Fruit fly (Drosophila melanogaster) Kc167 (cell line): Measurements from ENCODE around the gene sowah.

Experiments
- Myc ChIP-seq: fragments of >200 bp; optimal IDR thresholded peaks from 2 replicates; lab custom pipeline; 2017; ENCODE audit warnings: missing external identifiers
- Sin3A ChIP-seq: fragments of >200 bp; optimal IDR thresholded peaks from 2 replicates; lab custom pipeline; 2018; ENCODE audit warnings: missing external identifiers
- h ChIP-seq: fragments of >200 bp; optimal IDR thresholded peaks from 3 replicates; lab custom pipeline; 2018; ENCODE audit warnings: missing external identifiers
- insv ChIP-seq: fragments of >200 bp; optimal IDR thresholded peaks from 3 replicates; lab custom pipeline; 2018; ENCODE audit warnings: missing external identifiers
- psq ChIP-seq: fragments of >200 bp; optimal IDR thresholded peaks from 2 replicates; lab custom pipeline; 2017; ENCODE audit warnings: missing external identifiers
- ttk ChIP-seq: sonication (Bioruptor generic); optimal IDR thresholded peaks from 2 replicates; lab custom pipeline; 2017; ENCODE audit warnings: missing external identifiers

The sowah gene

dm6 chr3L:12514762-12515215 is 57.6 kb downstream of the sowah start, which contains the start of the genes sti and tral:
Gene sti, minus strand, starts transcription at chr3L:12514815.
Gene tral, plus strand, starts transcription at chr3L:12515059.
- TF ChIP-seq h (lab: Kevin White, UChicago) (no peak), psq (lab: Kevin White, UChicago) (no peak), Myc (lab: Kevin White, UChicago) (no peak), insv (lab: Kevin White, UChicago) (no peak), ttk (lab: Kevin White, UChicago) (no peak), Sin3A (no peak)

dm6 chr3L:12507571-12507970 is 64.8 kb downstream of the sowah start, which contains the start of gene CG10654:
Gene CG10654, minus strand, starts transcription at chr3L:12507840.
- TF ChIP-seq Myc (lab: Kevin White, UChicago) (no peak), psq (lab: Kevin White, UChicago) (no peak), ttk (lab: Kevin White, UChicago) (no peak), Sin3A (no peak), insv (lab: Kevin White, UChicago) (no peak), h (lab: Kevin White, UChicago) (no peak)

- TF ChIP-seq Myc (lab: Kevin White, UChicago), result no peak
- TF ChIP-seq Sin3A, result no peak
- no peak for TF ChIP-seq h (lab: Kevin White, UChicago)
- no peak for TF ChIP-seq psq (lab: Kevin White, UChicago)
- no peak for TF ChIP-seq insv (lab: Kevin White, UChicago)
- no peak for TF ChIP-seq ttk (lab: Kevin White, UChicago)
Observed at dm6 chr3L:12506963-12507552, 65.3 kb downstream of the sowah start.

- no peak for TF ChIP-seq Sin3A
- no peak for TF ChIP-seq Myc (lab: Kevin White, UChicago)
- TF ChIP-seq ttk (lab: Kevin White, UChicago), result no peak
- TF ChIP-seq h (lab: Kevin White, UChicago), result no peak
Observed at dm6 chr3L:12505990-12506389, 66.4 kb downstream of the sowah start.

- TF ChIP-seq h (lab: Kevin White, UChicago) (no peak), ttk (lab: Kevin White, UChicago) (no peak), Sin3A (no peak), Myc (lab: Kevin White, UChicago) (no peak), insv (lab: Kevin White, UChicago) (no peak), psq (lab: Kevin White, UChicago) (no peak)
Observed at dm6 chr3L:12503865-12504650, 68.3 kb downstream of the sowah start, which contains the start of the genes CG10646 and vih. Gene CG10646, minus strand, starts transcription at chr3L:12503894. Gene vih, plus strand, starts transcription at chr3L:12504292.

dm6 chr3L:12501249-12501648 is 71.1 kb downstream of the sowah start, which contains the start of the genes CG10638 and CG10681:
Gene CG10638, minus strand, starts transcription at chr3L:12501311.
Gene CG10681, plus strand, starts transcription at chr3L:12501513.
- no peak for TF ChIP-seq Myc (lab: Kevin White, UChicago)
- no peak for TF ChIP-seq insv (lab: Kevin White, UChicago)
- no peak for TF ChIP-seq Sin3A
- TF ChIP-seq h (lab: Kevin White, UChicago), result no peak
- no peak for TF ChIP-seq psq (lab: Kevin White, UChicago)
- no peak for TF ChIP-seq ttk (lab: Kevin White, UChicago)

dm6 chr3L:12496428-12497344 is 75.7 kb downstream of the sowah start, which contains the start of gene CG10657:
Gene CG10657, minus strand, starts transcription at chr3L:12497216.
- no peak for TF ChIP-seq h (lab: Kevin White, UChicago)
- TF ChIP-seq insv (lab: Kevin White, UChicago), result no peak
- no peak for TF ChIP-seq Sin3A
- no peak for TF ChIP-seq ttk (lab: Kevin White, UChicago)
- TF ChIP-seq Myc (lab: Kevin White, UChicago), result no peak
- TF ChIP-seq psq (lab: Kevin White, UChicago), result no peak

dm6 chr3L:12495312-12495725 is 77.0 kb downstream of the sowah start:
- TF ChIP-seq Sin3A (no peak), psq (lab: Kevin White, UChicago) (no peak), h (lab: Kevin White, UChicago) (no peak), insv (lab: Kevin White, UChicago) (no peak), Myc (lab: Kevin White, UChicago) (no peak), ttk (lab: Kevin White, UChicago) (no peak)

dm6 chr3L:12494273-12494672 is 78.1 kb downstream of the sowah start:
- TF ChIP-seq Myc (lab: Kevin White, UChicago) (no peak), psq (lab: Kevin White, UChicago) (no peak), h (lab: Kevin White, UChicago) (no peak), Sin3A (no peak), insv (lab: Kevin White, UChicago) (no peak), ttk (lab: Kevin White, UChicago) (no peak)

- TF ChIP-seq Myc (lab: Kevin White, UChicago), result no peak
- no peak for TF ChIP-seq psq (lab: Kevin White, UChicago)
- TF ChIP-seq insv (lab: Kevin White, UChicago), result no peak
- TF ChIP-seq ttk (lab: Kevin White, UChicago), result no peak
- no peak for TF ChIP-seq Sin3A
- no peak for TF ChIP-seq h (lab: Kevin White, UChicago)
Observed at dm6 chr3L:12490418-12491035, 81.8 kb downstream of the sowah start, which contains the start of gene CG10660. Gene CG10660, minus strand, starts transcription at chr3L:12490676.
